Worm (Caenorhabditis elegans) whole organism, L2 larva: ENCODE results near the gene F52H2.15.

ENCODE experiments used
- aly-2 ChIP-seq: fragments of 150-350 bp; optimal IDR thresholded peaks from 2 replicates; lab custom pipeline; 2014; ENCODE audit warnings: missing biosample characterization, missing genetic modification characterization
- ama-1 ChIP-seq: fragments of 150-350 bp; optimal IDR thresholded peaks from 2 replicates; lab custom pipeline; 2018; ENCODE audit warnings: inconsistent platforms
- ceh-82 ChIP-seq: fragments of 150-350 bp; optimal IDR thresholded peaks from 2 replicates; lab custom pipeline; 2014; ENCODE audit warnings: missing biosample characterization, missing genetic modification characterization
- crh-2 ChIP-seq: sonication (generic microtip); optimal IDR thresholded peaks from 2 replicates; lab custom pipeline; 2017; ENCODE audit warnings: missing biosample characterization, missing genetic modification characterization
- egl-27 ChIP-seq: sonication (generic microtip); optimal IDR thresholded peaks from 3 replicates; lab custom pipeline; 2017; ENCODE audit warnings: missing biosample characterization, missing genetic modification reagents, missing genetic modification characterization
- elt-3 ChIP-seq: sonication (generic microtip); optimal IDR thresholded peaks from 2 replicates; lab custom pipeline; 2017; ENCODE audit warnings: missing biosample characterization, missing genetic modification characterization
- mdl-1 ChIP-seq, 2 experiments: fragments of 150-350 bp in 1 of 2; sonication (generic microtip) in 1 of 2; optimal IDR thresholded peaks; 2 replicates each; lab custom pipeline; 2017; ENCODE audit warnings: missing biosample characterization in 2 of 2, missing genetic modification characterization in 2 of 2
- nhr-12 ChIP-seq: fragments of 150-350 bp; optimal IDR thresholded peaks from 2 replicates; lab custom pipeline; 2014; ENCODE audit warnings: missing biosample characterization, missing genetic modification characterization
- nhr-25 ChIP-seq: fragments of 150-350 bp; sonication (generic microtip); optimal IDR thresholded peaks from 3 replicates; lab custom pipeline; 2014; ENCODE audit warnings: missing biosample characterization, missing genetic modification characterization
- nhr-77 ChIP-seq: fragments of 150-350 bp; optimal IDR thresholded peaks from 2 replicates; lab custom pipeline; 2014; ENCODE audit warnings: missing biosample characterization, missing genetic modification characterization
- skn-1 ChIP-seq: sonication (generic microtip); optimal IDR thresholded peaks from 2 replicates; lab custom pipeline; 2017; ENCODE audit warnings: missing biosample characterization, missing genetic modification characterization
- sma-9 ChIP-seq, 2 experiments: fragments of 150-350 bp in 1 of 2; sonication (generic microtip) in 1 of 2; optimal IDR thresholded peaks; 2 replicates each; lab custom pipeline; 2014 to 2016; ENCODE audit warnings: missing genetic modification characterization in 2 of 2, mild to moderate bottlenecking in 1 of 2, missing biosample characterization in 1 of 2, missing compliant biosample characterization in 1 of 2, missing genetic modification reagents in 1 of 2, moderate library complexity in 1 of 2
- snpc-4 ChIP-seq: fragments of 150-350 bp; optimal IDR thresholded peaks from 2 replicates; lab custom pipeline; 2014; ENCODE audit warnings: missing biosample characterization, missing genetic modification characterization
- unc-62 ChIP-seq: fragments of 150-350 bp; optimal IDR thresholded peaks from 2 replicates; lab custom pipeline; 2014; ENCODE audit warnings: missing biosample characterization, missing genetic modification reagents, missing genetic modification characterization

DNA sequence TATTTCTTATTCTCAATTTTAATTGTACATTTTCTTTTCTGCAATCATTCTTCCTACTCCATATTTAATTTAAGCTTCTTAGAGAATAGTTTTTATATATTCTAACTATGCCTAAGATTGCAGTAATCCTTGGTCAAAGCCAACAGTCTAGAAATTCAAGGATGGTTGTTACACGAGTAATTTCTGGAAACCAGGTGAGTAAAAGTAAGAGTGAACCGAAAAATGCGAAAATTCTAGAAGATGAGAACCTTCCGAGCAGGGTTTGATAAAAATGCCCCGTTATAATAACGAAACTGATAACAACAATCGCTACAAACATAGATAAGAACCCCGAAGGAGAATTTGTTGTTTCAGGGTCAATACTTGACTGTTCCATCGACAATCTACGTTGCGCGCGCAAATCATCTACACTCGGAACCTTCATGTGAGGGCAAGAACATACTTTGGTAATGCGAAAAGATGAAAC is at the start of gene F52H2.15:
- TF ChIP-seq sma-9 (GFP tag; optimal IDR thresholded peaks at IDR 0.05; lab: Kevin White, UChicago) (no peak), sma-9 (tag; optimal IDR thresholded peaks at IDR 0.05; lab: Kevin White, UChicago) (no peak), elt-3 (tag; lab: Kevin White, UChicago) (no peak), unc-62 (GFP tag; lab: Kevin White, UChicago) (no peak), ceh-82 (tag; lab: Kevin White, UChicago) (no peak), nhr-77 (tag; lab: Kevin White, UChicago) (no peak), ama-1 (lab: Kevin White, UChicago) (no peak), skn-1 (tag; lab: Kevin White, UChicago) (no peak), mdl-1 (tag; optimal IDR thresholded peaks at IDR 0.05; lab: Kevin White, UChicago) (no peak), nhr-25 (tag; lab: Kevin White, UChicago) (no peak), snpc-4 (tag; lab: Kevin White, UChicago) (no peak), egl-27 (tag; lab: Kevin White, UChicago) (no peak), crh-2 (tag; lab: Kevin White, UChicago) (no peak), nhr-12 (tag; lab: Kevin White, UChicago) (no peak), aly-2 (tag; lab: Kevin White, UChicago) (no peak)
